Worm (Caenorhabditis elegans): ENCODE measurements around the gene luc-7L.
A peak's percentile ranks its signal among the peaks of the same experiment; 100 is the strongest.

The luc-7L gene

ce11 chrII:7709301-7709754 lies 2.0 kb upstream of the luc-7L start, which contains the start of gene sre-1:
Gene sre-1, plus strand, starts transcription at chrII:7709704.
- TF ChIP-seq sptf-2 (GFP tag; optimal IDR thresholded peaks at IDR 0.05) = no peak
- TF ChIP-seq mcd-1 (GFP tag; IDR thresholded peaks at IDR 0.05) = no peak
- TF ChIP-seq lin-40 (tag; optimal IDR thresholded peaks at IDR 0.05) = no peak
- no peak for TF ChIP-seq lin-54 (GFP tag; optimal IDR thresholded peaks at IDR 0.05)
- TF ChIP-seq zfh-2 (GFP tag; conservative IDR thresholded peaks at IDR 0.05) = no peak
- no peak for TF ChIP-seq ceh-27 (GFP tag; optimal IDR thresholded peaks at IDR 0.05)
- no peak for TF ChIP-seq nfya-1 (tag; optimal IDR thresholded peaks at IDR 0.05; ENCODE audit: borderline replicate concordance, insufficient read depth)
- TF ChIP-seq F55B11.4 (tag; optimal IDR thresholded peaks at IDR 0.05; ENCODE audit: borderline replicate concordance, insufficient read depth) = no peak
- no peak for TF ChIP-seq hmg-1.2 (GFP tag; IDR thresholded peaks at IDR 0.05)
- no peak for TF ChIP-seq nhr-27 (tag; optimal IDR thresholded peaks at IDR 0.05)
- no peak for TF ChIP-seq madf-6 (GFP tag; IDR thresholded peaks at IDR 0.05)
- TF ChIP-seq madf-10 (tag; optimal IDR thresholded peaks at IDR 0.05) = no peak
- no peak for TF ChIP-seq tbp1 (GFP tag; optimal IDR thresholded peaks at IDR 0.05)
- TF ChIP-seq nhr-90 (tag; optimal IDR thresholded peaks at IDR 0.05) = no peak
- no peak for TF ChIP-seq ztf-26 (tag; optimal IDR thresholded peaks at IDR 0.05)
- TF ChIP-seq repo-1 (tag; optimal IDR thresholded peaks at IDR 0.05) = no peak
- TF ChIP-seq ama-1 (optimal IDR thresholded peaks at IDR 0.05) = no peak
- no peak for TF ChIP-seq ama-1 (GFP tag; optimal IDR thresholded peaks at IDR 0.05)
- TF ChIP-seq ceh-58 (GFP tag; IDR thresholded peaks at IDR 0.05) = no peak
- TF ChIP-seq B0035.1 (tag; optimal IDR thresholded peaks at IDR 0.05) = no peak
- TF ChIP-seq mel-28 (tag; optimal IDR thresholded peaks at IDR 0.05; ENCODE audit: borderline replicate concordance) = no peak

- TF ChIP-seq ekl-4 (GFP tag; IDR thresholded peaks at IDR 0.05) (no peak), F22D6.2 (tag; optimal IDR thresholded peaks at IDR 0.05) (no peak), lin-26 (GFP tag; IDR thresholded peaks at IDR 0.05) (no peak), tbp1 (GFP tag; optimal IDR thresholded peaks at IDR 0.05) (peak; percentile 36), ZK185.1 (tag; optimal IDR thresholded peaks at IDR 0.05; ENCODE audit: poor library complexity, severe bottlenecking) (peak; percentile 66), mcd-1 (GFP tag; IDR thresholded peaks at IDR 0.05) (peak; percentile 63), nhr-80 (tag; optimal IDR thresholded peaks at IDR 0.05) (peak; percentile 51), lin-54 (GFP tag; optimal IDR thresholded peaks at IDR 0.05) (peak; percentile 43), lsl-1 (GFP tag; optimal IDR thresholded peaks at IDR 0.05) (peak; percentile 60), sea-2 (GFP tag; IDR thresholded peaks at IDR 0.05) (no peak), madf-6 (GFP tag; IDR thresholded peaks at IDR 0.05) (peak; percentile 66), lsy-27 (tag; optimal IDR thresholded peaks at IDR 0.05; ENCODE audit: borderline replicate concordance, insufficient read depth) (no peak), snpc-3.4 (tag; optimal IDR thresholded peaks at IDR 0.05) (no peak), dox-1 (GFP tag; IDR thresholded peaks at IDR 0.05) (peak; percentile 81), xnd-1 (tag; optimal IDR thresholded peaks at IDR 0.05) (peak; percentile 12), sdz-38 (tag; optimal IDR thresholded peaks at IDR 0.05) (no peak), Y56A3A.18 (GFP tag; IDR thresholded peaks at IDR 0.05) (no peak), unc-62 (GFP tag; optimal IDR thresholded peaks at IDR 0.05) (no peak), ceh-40 (GFP tag; IDR thresholded peaks at IDR 0.05) (no peak), him-1 (tag; optimal IDR thresholded peaks at IDR 0.05) (peak; percentile 26), snpc-1.1 (tag; optimal IDR thresholded peaks at IDR 0.05; ENCODE audit: insufficient read depth) (peak; percentile 4), F55B11.4 (tag; optimal IDR thresholded peaks at IDR 0.05; ENCODE audit: borderline replicate concordance, insufficient read depth) (no peak), attf-5 (GFP tag; optimal IDR thresholded peaks at IDR 0.05) (peak; percentile 60), cebp-1 (GFP tag; IDR thresholded peaks at IDR 0.05) (no peak), cebp-1 (tag; optimal IDR thresholded peaks at IDR 0.05) (peak; percentile 63), F37B4.10 (GFP tag; IDR thresholded peaks at IDR 0.05) (no peak), snpc-4 (GFP tag; optimal IDR thresholded peaks at IDR 0.05) (peak; percentile 5), snpc-4 (tag; optimal IDR thresholded peaks at IDR 0.05) (no peak), rcor-1 (GFP tag; IDR thresholded peaks at IDR 0.05) (peak; percentile 28; the same call in 1 of the 2 replicates), C17E4.6 (GFP tag; IDR thresholded peaks at IDR 0.05) (no peak), ama-1 (optimal IDR thresholded peaks at IDR 0.05) (no peak), ama-1 (GFP tag; optimal IDR thresholded peaks at IDR 0.05) (peak in 1 of 2 experiments; percentile 45), K12H6.12 (tag; optimal IDR thresholded peaks at IDR 0.05) (peak; percentile 19)
Observed at ce11 chrII:7708540-7708939, 1.3 kb upstream of the luc-7L start, which contains the start of gene B0495.9. Gene B0495.9, minus strand, starts transcription at chrII:7708710.
